Worm (Caenorhabditis elegans) whole organism, mixed stage, embryonic: Measurements from ENCODE around the gene D1054.19.

ENCODE experiments used
- elt-3 ChIP-seq: fragments of 150-350 bp; optimal IDR thresholded peaks from 2 replicates; lab custom pipeline; 2014; ENCODE audit warnings: missing biosample characterization, missing genetic modification characterization
- mep-1 ChIP-seq: fragments of 150-350 bp; optimal IDR thresholded peaks from 2 replicates; lab custom pipeline; 2017; ENCODE audit warnings: missing biosample characterization, missing genetic modification reagents, missing genetic modification characterization, inconsistent platforms
- nhr-28 ChIP-seq: fragments of 150-350 bp; optimal IDR thresholded peaks from 2 replicates; lab custom pipeline; 2014; ENCODE audit warnings: missing biosample characterization, missing genetic modification characterization
- unc-62 ChIP-seq: fragments of 150-350 bp; optimal IDR thresholded peaks from 2 replicates; lab custom pipeline; 2014; ENCODE audit warnings: missing biosample characterization, missing genetic modification reagents, missing genetic modification characterization
- ztf-11 ChIP-seq: fragments of 150-350 bp; optimal IDR thresholded peaks from 2 replicates; lab custom pipeline; 2014; ENCODE audit warnings: missing biosample characterization, missing genetic modification characterization

ce11 chrV:10762695-10763094 lies 32.9 kb upstream of the D1054.19 start, which contains the start of gene sre-6:
- TF ChIP-seq nhr-28 (tag; lab: Kevin White, UChicago) (no peak), elt-3 (tag; lab: Kevin White, UChicago) (no peak), ztf-11 (tag; lab: Kevin White, UChicago) (no peak), unc-62 (GFP tag; lab: Kevin White, UChicago) (no peak), mep-1 (no peak)
